Fruit fly (Drosophila melanogaster) whole organism, prepupa: ENCODE measurements around the gene ZnT86D.

Experiments
- CG3919 ChIP-seq: fragments of 200-800 bp; sonication (Bioruptor generic); optimal IDR thresholded peaks from 3 replicates; lab custom pipeline; 2016; ENCODE audit warnings: missing biosample characterization, missing genetic modification characterization
- Eip93F ChIP-seq: fragments of 200-800 bp; sonication (Bioruptor generic); optimal IDR thresholded peaks from 2 replicates; lab custom pipeline; 2016; ENCODE audit warnings: missing biosample characterization, mild to moderate bottlenecking, missing genetic modification characterization
- Ets96B ChIP-seq: fragments of 200-800 bp; optimal IDR thresholded peaks from 2 replicates; lab custom pipeline; 2019; ENCODE audit warnings: missing biosample characterization, mild to moderate bottlenecking, missing genetic modification characterization, moderate library complexity
- salr ChIP-seq, 2 experiments: fragments of 200-800 bp; sonication (Bioruptor generic); optimal IDR thresholded peaks; 3 replicates each; lab custom pipeline; 2016 to 2018; ENCODE audit warnings: missing biosample characterization in 2 of 2, missing genetic modification characterization in 2 of 2, mild to moderate bottlenecking in 1 of 2

DNA sequence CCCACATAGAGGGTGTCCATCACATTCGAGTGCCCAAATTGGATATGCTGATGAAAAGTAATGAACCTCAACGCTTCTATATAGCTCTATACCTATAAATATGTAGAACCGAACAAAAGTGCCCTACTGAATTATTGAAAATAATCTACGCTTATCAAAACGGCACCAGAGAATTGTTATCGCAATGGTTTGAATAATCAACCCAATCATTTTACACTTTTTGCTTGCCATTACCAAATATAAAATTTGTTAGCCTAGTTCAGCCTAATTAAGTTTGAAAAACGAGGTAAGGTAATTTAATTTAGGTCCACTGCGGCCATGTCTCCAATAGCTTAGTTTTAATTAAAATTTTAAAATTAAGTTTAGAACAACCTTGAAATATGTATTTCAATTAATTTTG, 38.6 kb downstream of the ZnT86D start:
- TF ChIP-seq salr (GFP tag; optimal IDR thresholded peaks at IDR 0.05; lab: Kevin White, UChicago), result no peak
- TF ChIP-seq CG3919 (GFP tag; lab: Kevin White, UChicago), result no peak
- no peak for TF ChIP-seq Eip93F (GFP tag; lab: Kevin White, UChicago)
- no peak for TF ChIP-seq Ets96B
